Fruit fly (Drosophila melanogaster) whole organism, prepupa: ENCODE results near the gene CG8173.

Experiments
- Blimp-1 ChIP-seq: fragments of 200-800 bp; sonication (Bioruptor generic); optimal IDR thresholded peaks from 3 replicates; lab custom pipeline; 2017; ENCODE audit warnings: missing biosample characterization, missing genetic modification characterization, mild to moderate bottlenecking, moderate library complexity, missing genetic modification reagents
- CG10631 ChIP-seq: fragments of 200-800 bp; sonication (Bioruptor generic); optimal IDR thresholded peaks from 2 replicates; lab custom pipeline; 2016; ENCODE audit warnings: missing biosample characterization, missing genetic modification characterization
- CG10669 ChIP-seq: fragments of 200-800 bp; sonication (Bioruptor generic); optimal IDR thresholded peaks from 3 replicates; lab custom pipeline; 2018; ENCODE audit warnings: missing biosample characterization, mild to moderate bottlenecking, missing genetic modification characterization, moderate library complexity
- CG11902 ChIP-seq: fragments of 200-800 bp; sonication (Bioruptor generic); optimal IDR thresholded peaks from 3 replicates; lab custom pipeline; 2016; ENCODE audit warnings: missing biosample characterization, missing genetic modification characterization
- CG15336 ChIP-seq: fragments of 200-800 bp; sonication (Bioruptor generic); IDR thresholded peaks from 2 replicates; pipeline ENCODE4 v1.3.6; 2022; ENCODE audit warnings: missing biosample characterization, missing genetic modification characterization
- CG1621 ChIP-seq: fragments of 200-800 bp; sonication (Bioruptor generic); optimal IDR thresholded peaks from 3 replicates; lab custom pipeline; 2018; ENCODE audit warnings: missing biosample characterization, mild to moderate bottlenecking, missing genetic modification characterization
- CG16779 ChIP-seq: fragments of 200-800 bp; sonication (Bioruptor generic); optimal IDR thresholded peaks from 3 replicates; lab custom pipeline; 2017; ENCODE audit warnings: missing biosample characterization, mild to moderate bottlenecking, missing genetic modification characterization
- CG3032 ChIP-seq: fragments of 200-800 bp; optimal IDR thresholded peaks from 2 replicates; lab custom pipeline; 2019; ENCODE audit warnings: missing biosample characterization, mild to moderate bottlenecking, missing genetic modification characterization, moderate library complexity
- CG32006 ChIP-seq: fragments of 200-800 bp; sonication (Bioruptor generic); optimal IDR thresholded peaks from 3 replicates; lab custom pipeline; 2017; ENCODE audit warnings: missing biosample characterization, mild to moderate bottlenecking, missing genetic modification characterization
- CG3919 ChIP-seq: fragments of 200-800 bp; sonication (Bioruptor generic); optimal IDR thresholded peaks from 3 replicates; lab custom pipeline; 2016; ENCODE audit warnings: missing biosample characterization, missing genetic modification characterization
- CG4318 ChIP-seq: fragments of 200-800 bp; sonication (Bioruptor generic); optimal IDR thresholded peaks from 3 replicates; lab custom pipeline; 2017; ENCODE audit warnings: missing biosample characterization, mild to moderate bottlenecking, missing genetic modification characterization
- CG6163 ChIP-seq: fragments of 200-800 bp; sonication (Bioruptor generic); IDR thresholded peaks from 3 replicates; pipeline ENCODE4 v1.3.6; 2022; ENCODE audit warnings: missing biosample characterization, missing genetic modification characterization
- CG6276 ChIP-seq: fragments of 200-800 bp; sonication (Bioruptor generic); optimal IDR thresholded peaks from 2 replicates; lab custom pipeline; 2017; ENCODE audit warnings: missing biosample characterization, mild to moderate bottlenecking, missing genetic modification characterization
- CG6792 ChIP-seq: fragments of 200-800 bp; sonication (Bioruptor generic); optimal IDR thresholded peaks from 3 replicates; lab custom pipeline; 2016; ENCODE audit warnings: missing biosample characterization, missing genetic modification characterization
- CG6808 ChIP-seq: fragments of 200-800 bp; sonication (Bioruptor generic); optimal IDR thresholded peaks from 3 replicates; lab custom pipeline; 2017; ENCODE audit warnings: missing biosample characterization, missing genetic modification characterization, mild to moderate bottlenecking, moderate library complexity, missing genetic modification reagents
- CG6854 ChIP-seq: fragments of 200-800 bp; sonication (Bioruptor generic); optimal IDR thresholded peaks from 2 replicates; lab custom pipeline; 2017; ENCODE audit warnings: missing biosample characterization, mild to moderate bottlenecking, missing genetic modification characterization
- CG7368 ChIP-seq: fragments of 200-800 bp; sonication (Bioruptor generic); optimal IDR thresholded peaks from 3 replicates; lab custom pipeline; 2016; ENCODE audit warnings: missing biosample characterization, missing genetic modification characterization
- CG8319 ChIP-seq: fragments of 200-800 bp; sonication (Bioruptor generic); optimal IDR thresholded peaks from 3 replicates; lab custom pipeline; 2016; ENCODE audit warnings: missing biosample characterization, missing genetic modification characterization
- CG8632 ChIP-seq: fragments of 200-800 bp; sonication (Bioruptor generic); optimal IDR thresholded peaks from 3 replicates; lab custom pipeline; 2016; ENCODE audit warnings: missing biosample characterization, missing genetic modification characterization
- Eip75B ChIP-seq: fragments of 200-800 bp; sonication (Bioruptor generic); optimal IDR thresholded peaks from 3 replicates; lab custom pipeline; 2016; ENCODE audit warnings: missing biosample characterization, missing genetic modification characterization
- Eip78C ChIP-seq: fragments of 200-800 bp; sonication (Bioruptor generic); peaks from one replicate; lab custom pipeline; 2016; ENCODE audit warnings: missing biosample characterization, missing genetic modification characterization
- Ets21C ChIP-seq: fragments of 200-800 bp; sonication (Bioruptor generic); optimal IDR thresholded peaks from 3 replicates; lab custom pipeline; 2016; ENCODE audit warnings: missing biosample characterization, missing genetic modification characterization
- Ets96B ChIP-seq: fragments of 200-800 bp; optimal IDR thresholded peaks from 2 replicates; lab custom pipeline; 2019; ENCODE audit warnings: missing biosample characterization, mild to moderate bottlenecking, missing genetic modification characterization, moderate library complexity
- Gug ChIP-seq: fragments of 200-800 bp; sonication (Bioruptor generic); IDR thresholded peaks from 2 replicates; pipeline ENCODE4 v1.3.6; 2022; ENCODE audit warnings: missing biosample characterization, missing genetic modification characterization
- Hr38 ChIP-seq: sonication (Bioruptor generic); optimal IDR thresholded peaks from 2 replicates; lab custom pipeline; 2016; ENCODE audit warnings: missing biosample characterization, missing genetic modification characterization
- Hr4 ChIP-seq: fragments of 200-800 bp; sonication (Bioruptor generic); optimal IDR thresholded peaks from 3 replicates; lab custom pipeline; 2016; ENCODE audit warnings: missing biosample characterization, missing genetic modification characterization
- Met ChIP-seq: fragments of 200-800 bp; sonication (Bioruptor generic); optimal IDR thresholded peaks from 3 replicates; lab custom pipeline; 2016; ENCODE audit warnings: missing biosample characterization, missing genetic modification characterization
- OdsH ChIP-seq: fragments of 200-800 bp; sonication (Bioruptor generic); optimal IDR thresholded peaks from 3 replicates; lab custom pipeline; 2016; ENCODE audit warnings: missing biosample characterization, missing genetic modification characterization
- Smox ChIP-seq: fragments of 200-800 bp; sonication (Bioruptor generic); optimal IDR thresholded peaks from 3 replicates; lab custom pipeline; 2016; ENCODE audit warnings: missing biosample characterization, missing genetic modification characterization
- Sox102F ChIP-seq: fragments of 200-800 bp; sonication (Bioruptor generic); optimal IDR thresholded peaks from 2 replicates; lab custom pipeline; 2016; ENCODE audit warnings: missing biosample characterization, mild to moderate bottlenecking, missing genetic modification characterization
- achi ChIP-seq: fragments of 200-800 bp; sonication (Bioruptor generic); optimal IDR thresholded peaks from 3 replicates; lab custom pipeline; 2016; ENCODE audit warnings: missing biosample characterization, missing genetic modification characterization
- acj6 ChIP-seq: fragments of 200-800 bp; sonication (Bioruptor generic); optimal IDR thresholded peaks from 3 replicates; lab custom pipeline; 2016; ENCODE audit warnings: missing biosample characterization, missing genetic modification characterization
- dac ChIP-seq: fragments of 200-800 bp; sonication (Bioruptor generic); optimal IDR thresholded peaks from 2 replicates; lab custom pipeline; 2017; ENCODE audit warnings: missing biosample characterization, mild to moderate bottlenecking, missing genetic modification characterization
- eg ChIP-seq: fragments of 200-800 bp; sonication (Bioruptor generic); IDR thresholded peaks from 3 replicates; pipeline ENCODE4 v1.3.6; 2022; ENCODE audit warnings: missing biosample characterization, missing genetic modification characterization
- fd59A ChIP-seq: fragments of 200-800 bp; sonication (Bioruptor generic); optimal IDR thresholded peaks from 2 replicates; lab custom pipeline; 2017; ENCODE audit warnings: missing biosample characterization, mild to moderate bottlenecking, missing genetic modification characterization, missing genetic modification reagents
- fd85E ChIP-seq: fragments of 200-800 bp; sonication (Bioruptor generic); optimal IDR thresholded peaks from 3 replicates; lab custom pipeline; 2016; ENCODE audit warnings: missing biosample characterization, missing genetic modification characterization
- fkh ChIP-seq: fragments of 200-800 bp; sonication (Bioruptor generic); optimal IDR thresholded peaks from 3 replicates; lab custom pipeline; 2017; ENCODE audit warnings: missing biosample characterization, mild to moderate bottlenecking, missing genetic modification characterization, moderate library complexity
- lz ChIP-seq: fragments of 200-800 bp; sonication (Bioruptor generic); optimal IDR thresholded peaks from 3 replicates; lab custom pipeline; 2016; ENCODE audit warnings: missing biosample characterization, missing genetic modification characterization
- pdm3 ChIP-seq: fragments of 200-800 bp; sonication (Bioruptor generic); optimal IDR thresholded peaks from 3 replicates; lab custom pipeline; 2016; ENCODE audit warnings: missing biosample characterization, missing genetic modification characterization
- salr ChIP-seq, 2 experiments: fragments of 200-800 bp; sonication (Bioruptor generic); optimal IDR thresholded peaks; 3 replicates each; lab custom pipeline; 2016 to 2018; ENCODE audit warnings: missing biosample characterization in 2 of 2, missing genetic modification characterization in 2 of 2, mild to moderate bottlenecking in 1 of 2
- spab ChIP-seq: fragments of 200-800 bp; sonication (Bioruptor generic); optimal IDR thresholded peaks from 2 replicates; lab custom pipeline; 2017; ENCODE audit warnings: missing biosample characterization, mild to moderate bottlenecking, missing genetic modification characterization, missing genetic modification reagents
- ss ChIP-seq, 2 experiments: fragments of 200-800 bp; sonication (Bioruptor generic); optimal IDR thresholded peaks; 2 replicates in 1 of 2; 3 replicates in 1 of 2; lab custom pipeline; 2017 to 2018; ENCODE audit warnings: mild to moderate bottlenecking in 2 of 2, missing biosample characterization in 2 of 2, missing genetic modification characterization in 2 of 2, moderate library complexity in 1 of 2
- svp ChIP-seq: fragments of 200-800 bp; sonication (Bioruptor generic); peaks from one replicate; lab custom pipeline; 2016; ENCODE audit warnings: missing biosample characterization, missing genetic modification characterization
- topi ChIP-seq: fragments of 200-800 bp; sonication (Bioruptor generic); optimal IDR thresholded peaks from 3 replicates; lab custom pipeline; 2016; ENCODE audit warnings: missing biosample characterization, missing genetic modification characterization
- vri ChIP-seq: fragments of 200-800 bp; sonication (Bioruptor generic); optimal IDR thresholded peaks from 3 replicates; lab custom pipeline; 2016; ENCODE audit warnings: missing biosample characterization, mild to moderate bottlenecking, missing genetic modification characterization

The CG8173 gene

DNA sequence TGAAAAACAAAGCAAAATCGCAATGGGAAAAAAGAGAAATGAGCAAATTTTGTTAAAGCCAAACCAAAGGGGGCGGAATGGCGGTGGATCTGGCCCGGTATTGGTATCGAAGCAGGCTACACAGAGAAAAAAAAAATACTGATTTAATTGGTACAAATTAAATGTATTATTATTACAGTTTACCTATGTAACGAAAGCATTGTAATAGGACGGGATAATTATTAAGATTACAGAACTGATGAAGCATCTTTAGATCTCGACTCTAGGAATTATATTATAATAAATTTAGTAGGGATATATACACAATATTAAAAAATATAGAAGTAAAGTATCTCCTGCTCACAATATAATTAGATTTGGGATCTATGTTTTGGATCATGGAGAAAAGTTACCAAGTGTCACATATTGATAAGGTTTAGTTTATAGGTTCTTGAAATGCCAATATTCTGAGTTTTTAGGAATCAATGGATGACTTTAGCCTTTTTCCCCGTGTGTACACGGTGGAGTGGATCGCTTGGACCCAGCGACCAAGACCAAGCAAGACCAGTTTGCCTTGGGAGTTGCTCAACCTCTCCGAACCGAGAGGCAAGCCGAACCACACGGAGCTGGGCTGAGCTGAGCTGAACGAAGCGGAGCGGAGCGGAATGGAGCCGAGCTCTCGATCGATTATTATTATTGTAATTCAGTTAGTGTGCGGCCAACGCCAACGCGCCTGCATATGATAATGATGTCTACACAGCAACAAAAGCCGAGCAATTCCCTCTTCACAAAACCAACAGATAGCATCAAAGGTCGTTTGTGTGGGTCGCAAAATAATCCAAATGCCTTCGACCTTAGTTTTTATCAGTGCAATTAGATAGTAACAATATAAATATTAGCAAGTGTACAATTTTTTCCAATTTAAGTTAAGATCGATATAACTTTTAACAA is 29.5 kb downstream of the CG8173 start (continued):
- TF ChIP-seq CG32006 (peak; percentile 76), topi (GFP tag; lab: Kevin White, UChicago) (peak; percentile 18), CG10631 (GFP tag; lab: Kevin White, UChicago) (peak; percentile 47), OdsH (GFP tag; lab: Kevin White, UChicago) (peak; percentile 27), svp (GFP tag; lab: Kevin White, UChicago) (peak; percentile 50), Hr4 (peak; percentile 25), Ets21C (GFP tag; lab: Kevin White, UChicago) (no peak), Gug (GFP tag; lab: Robert Waterston, UW) (no peak), pdm3 (peak; percentile 53), CG1621 (tag; lab: Kevin White, UChicago) (no peak), CG15336 (GFP tag; lab: Robert Waterston, UW) (0 out of 2 replicates have a peak, but pooled peaks have one; percentile 37), CG11902 (GFP tag; lab: Kevin White, UChicago) (no peak), CG8632 (GFP tag; lab: Kevin White, UChicago) (peak; percentile 50), CG6163 (GFP tag; lab: Robert Waterston, UW) (peak; percentile 40; the same call in 2 of the 3 replicates), CG8319 (GFP tag; lab: Kevin White, UChicago) (peak; percentile 9), CG6276 (GFP tag; lab: Kevin White, UChicago) (peak; percentile 64), Ets96B (tag; lab: Kevin White, UChicago) (peak; percentile 56), Eip78C (GFP tag; lab: Kevin White, UChicago) (peak; percentile 86), CG3032 (tag; lab: Kevin White, UChicago) (peak; percentile 62)

DNA sequence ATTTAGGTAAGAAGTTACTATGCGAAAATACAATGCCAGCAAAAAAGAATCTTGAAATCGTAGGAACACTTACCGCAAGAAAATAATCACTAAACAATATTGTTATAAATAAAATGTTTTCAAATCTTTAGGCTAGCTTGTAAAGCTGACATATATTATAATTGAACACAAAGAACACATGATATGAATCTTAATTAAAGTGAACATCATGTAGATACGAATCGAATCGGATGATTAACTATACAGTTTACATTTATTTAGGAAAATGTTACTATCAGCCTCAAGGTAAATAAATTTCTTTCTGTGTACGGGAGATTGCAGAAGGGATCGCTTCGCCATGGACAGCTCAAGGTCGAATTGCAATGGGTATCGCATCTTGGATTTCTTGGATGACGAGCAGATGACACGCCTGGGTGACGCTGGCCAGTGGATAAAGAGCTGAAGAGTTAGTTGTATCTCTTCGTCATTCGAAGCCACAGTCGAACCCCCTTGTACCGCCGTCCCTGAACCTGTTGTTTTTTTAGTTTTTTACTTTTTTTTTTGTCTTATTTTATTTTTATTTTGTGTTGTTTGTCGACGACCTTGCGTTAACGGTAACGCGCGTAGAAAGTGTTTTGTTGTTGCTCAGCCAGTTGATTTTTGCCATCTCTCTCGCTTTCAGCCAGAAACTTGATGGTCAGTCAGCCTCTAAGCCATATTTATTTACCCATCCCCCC is 31.3 kb downstream of the CG8173 start:
- peak; percentile 53 for TF ChIP-seq OdsH (GFP tag; lab: Kevin White, UChicago)
- TF ChIP-seq Gug (GFP tag; lab: Robert Waterston, UW): no peak
- TF ChIP-seq ss (GFP tag; optimal IDR thresholded peaks at IDR 0.05; lab: Kevin White, UChicago): peak; percentile 17 to 30
- TF ChIP-seq dac: no peak
- peak; percentile 33 for TF ChIP-seq Hr4
- TF ChIP-seq fkh: no peak
- peak; percentile 17 for TF ChIP-seq CG4318 (GFP tag; lab: Kevin White, UChicago)
- TF ChIP-seq Ets21C (GFP tag; lab: Kevin White, UChicago): no peak
- peak; percentile 64 for TF ChIP-seq Met (GFP tag; lab: Kevin White, UChicago)
- TF ChIP-seq CG3919 (GFP tag; lab: Kevin White, UChicago): peak; percentile 59
- TF ChIP-seq Blimp-1: no peak
- peak; percentile 43 for TF ChIP-seq CG6808 (GFP tag; lab: Kevin White, UChicago)
- peak; percentile 49 for TF ChIP-seq Smox
- TF ChIP-seq CG15336 (GFP tag; lab: Robert Waterston, UW): peak; percentile 34; the same call in 1 of the 2 replicates
- TF ChIP-seq spab (GFP tag; lab: Kevin White, UChicago): peak; percentile 26
- TF ChIP-seq achi (GFP tag; lab: Kevin White, UChicago): peak; percentile 42
- TF ChIP-seq Sox102F (GFP tag; lab: Kevin White, UChicago): peak; percentile 18
- TF ChIP-seq CG6854 (GFP tag; lab: Kevin White, UChicago): no peak
- TF ChIP-seq vri (GFP tag; lab: Kevin White, UChicago): no peak
- peak; percentile 57 for TF ChIP-seq CG10631 (GFP tag; lab: Kevin White, UChicago)
- peak; percentile 57 for TF ChIP-seq CG6792 (GFP tag; lab: Kevin White, UChicago)
- peak; percentile 62; the same call in 1 of the 3 replicates for TF ChIP-seq eg
- TF ChIP-seq Eip78C (GFP tag; lab: Kevin White, UChicago): peak; percentile 88
- TF ChIP-seq svp (GFP tag; lab: Kevin White, UChicago): peak; percentile 77
- TF ChIP-seq lz (GFP tag; lab: Kevin White, UChicago): peak; percentile 43
- peak; percentile 51 for TF ChIP-seq pdm3
- TF ChIP-seq CG10669 (GFP tag; lab: Kevin White, UChicago): peak; percentile 54
- TF ChIP-seq Eip75B (GFP tag; lab: Kevin White, UChicago): peak; percentile 68
- TF ChIP-seq CG7368 (GFP tag; lab: Kevin White, UChicago): peak; percentile 50
- TF ChIP-seq acj6: peak; percentile 50
- TF ChIP-seq salr (GFP tag; optimal IDR thresholded peaks at IDR 0.05; lab: Kevin White, UChicago): peak in 1 of 2 experiments; percentile 18
- no peak for TF ChIP-seq Hr38 (GFP tag; lab: Kevin White, UChicago)
- peak; percentile 20 for TF ChIP-seq fd59A (GFP tag; lab: Kevin White, UChicago)
- TF ChIP-seq fd85E: no peak
- no peak for TF ChIP-seq CG16779
- peak; percentile 55 for TF ChIP-seq CG3032 (tag; lab: Kevin White, UChicago)
